Fruit fly (Drosophila melanogaster) whole organism, embryonic: ENCODE results near the gene CG42579.
A peak's percentile ranks its signal among the peaks of the same experiment; 100 is the strongest.

Experiments
- Abd-B ChIP-seq: fragments of 200-800 bp; sonication (Bioruptor generic); optimal IDR thresholded peaks from 2 replicates; lab custom pipeline; 2018; ENCODE audit warnings: missing biosample characterization, mild to moderate bottlenecking, missing genetic modification characterization, moderate library complexity
- Adf1 ChIP-seq: fragments of 200-800 bp; sonication (Bioruptor generic); IDR thresholded peaks from 2 replicates; pipeline ENCODE4 v1.3.6; 2022; ENCODE audit warnings: missing biosample characterization, missing genetic modification characterization
- Antp ChIP-seq: fragments of 200-800 bp; sonication (Bioruptor generic); optimal IDR thresholded peaks from 3 replicates; lab custom pipeline; 2016; ENCODE audit warnings: missing biosample characterization, missing genetic modification characterization
- Atf-2 ChIP-seq: fragments of 200-800 bp; sonication (Bioruptor generic); optimal IDR thresholded peaks from 2 replicates; lab custom pipeline; 2016; ENCODE audit warnings: missing biosample characterization, missing genetic modification characterization
- B-H2 ChIP-seq: fragments of 200-800 bp; sonication (Bioruptor generic); optimal IDR thresholded peaks from 2 replicates; lab custom pipeline; 2018; ENCODE audit warnings: missing biosample characterization, mild to moderate bottlenecking, missing genetic modification characterization
- BEAF-32 ChIP-seq: fragments of 200-800 bp; sonication (Bioruptor generic); optimal IDR thresholded peaks from 3 replicates; lab custom pipeline; 2017; ENCODE audit warnings: missing biosample characterization, missing genetic modification characterization, mild to moderate bottlenecking, moderate library complexity, missing genetic modification reagents
- Bdp1 ChIP-seq: fragments of 200-800 bp; sonication (Bioruptor generic); optimal IDR thresholded peaks from 3 replicates; lab custom pipeline; 2016; ENCODE audit warnings: missing biosample characterization, missing genetic modification characterization
- CG10321 ChIP-seq: fragments of 200-800 bp; sonication (Bioruptor generic); IDR thresholded peaks from 2 replicates; pipeline ENCODE4 v1.3.6; 2022; ENCODE audit warnings: missing biosample characterization, missing genetic modification characterization
- CG10462 ChIP-seq: fragments of 200-800 bp; sonication (Bioruptor generic); optimal IDR thresholded peaks from 2 replicates; lab custom pipeline; 2016; ENCODE audit warnings: missing biosample characterization, missing genetic modification characterization
- CG11093 ChIP-seq: fragments of 200-800 bp; sonication (Bioruptor generic); IDR thresholded peaks from 3 replicates; pipeline ENCODE4 v1.3.6; 2022; ENCODE audit warnings: missing biosample characterization, missing genetic modification characterization
- CG12391 ChIP-seq: fragments of 200-800 bp; sonication (Bioruptor generic); optimal IDR thresholded peaks from 3 replicates; lab custom pipeline; 2018; ENCODE audit warnings: missing biosample characterization, mild to moderate bottlenecking, missing genetic modification characterization, moderate library complexity
- CG12659 ChIP-seq: fragments of 200-800 bp; sonication (Bioruptor generic); optimal IDR thresholded peaks from 3 replicates; lab custom pipeline; 2017; ENCODE audit warnings: mild to moderate bottlenecking, missing biosample characterization, missing genetic modification reagents, missing genetic modification characterization
- CG12942 ChIP-seq: fragments of 200-800 bp; sonication (Bioruptor generic); optimal IDR thresholded peaks from 3 replicates; lab custom pipeline; 2016; ENCODE audit warnings: missing biosample characterization, missing genetic modification characterization
- CG14667 ChIP-seq: fragments of 200-800 bp; sonication (Bioruptor generic); IDR thresholded peaks from 2 replicates; pipeline ENCODE4 v1.3.6; 2022; ENCODE audit warnings: missing biosample characterization, missing genetic modification characterization
- CG18476 ChIP-seq: fragments of 200-800 bp; sonication (Bioruptor generic); optimal IDR thresholded peaks from 2 replicates; lab custom pipeline; 2016; ENCODE audit warnings: missing biosample characterization, mild to moderate bottlenecking, missing genetic modification characterization
- CG2678 ChIP-seq: fragments of 200-800 bp; sonication (Bioruptor generic); optimal IDR thresholded peaks from 3 replicates; lab custom pipeline; 2019; ENCODE audit warnings: missing biosample characterization, mild to moderate bottlenecking, missing genetic modification characterization, moderate library complexity
- CG4282 ChIP-seq: fragments of 200-800 bp; sonication (Bioruptor generic); optimal IDR thresholded peaks from 2 replicates; lab custom pipeline; 2016; ENCODE audit warnings: missing biosample characterization, missing genetic modification characterization
- CG6813 ChIP-seq: fragments of 200-800 bp; sonication (Bioruptor generic); optimal IDR thresholded peaks from 2 replicates; lab custom pipeline; 2017; ENCODE audit warnings: missing biosample characterization, missing genetic modification characterization, mild to moderate bottlenecking, moderate library complexity, missing genetic modification reagents
- CG8281 ChIP-seq: fragments of 200-800 bp; sonication (Bioruptor generic); optimal IDR thresholded peaks from 2 replicates; lab custom pipeline; 2018; ENCODE audit warnings: missing biosample characterization, mild to moderate bottlenecking, missing genetic modification characterization, moderate library complexity
- CG8388 ChIP-seq: fragments of 200-800 bp; sonication (Bioruptor generic); optimal IDR thresholded peaks from 2 replicates; lab custom pipeline; 2019; ENCODE audit warnings: missing biosample characterization, mild to moderate bottlenecking, missing genetic modification characterization, moderate library complexity
- CG8478 ChIP-seq: fragments of >200 bp; optimal IDR thresholded peaks from 2 replicates; lab custom pipeline; 2018
- CTCF ChIP-seq: fragments of 200-800 bp; sonication (Bioruptor generic); optimal IDR thresholded peaks from 2 replicates; lab custom pipeline; 2017; ENCODE audit warnings: missing biosample characterization, mild to moderate bottlenecking, missing genetic modification characterization, moderate library complexity
- CrebB ChIP-seq: fragments of 200-800 bp; sonication (Bioruptor generic); optimal IDR thresholded peaks from 3 replicates; lab custom pipeline; 2018; ENCODE audit warnings: missing biosample characterization, mild to moderate bottlenecking, missing genetic modification characterization
- Dek ChIP-seq: fragments of 200-800 bp; sonication (Bioruptor generic); optimal IDR thresholded peaks from 3 replicates; lab custom pipeline; 2019; ENCODE audit warnings: missing biosample characterization, mild to moderate bottlenecking, missing genetic modification characterization, moderate library complexity
- E2f2 ChIP-seq: fragments of 200-800 bp; sonication (Bioruptor generic); IDR thresholded peaks from 2 replicates; pipeline ENCODE4 v1.3.6; 2022; ENCODE audit warnings: missing biosample characterization, missing genetic modification characterization
- ERR ChIP-seq: fragments of 200-800 bp; sonication (Bioruptor generic); optimal IDR thresholded peaks from 2 replicates; lab custom pipeline; 2016; ENCODE audit warnings: missing biosample characterization, missing genetic modification characterization
- H2.0 ChIP-seq: fragments of 200-800 bp; sonication (Bioruptor generic); IDR thresholded peaks from 2 replicates; pipeline ENCODE4 v1.3.6; 2022; ENCODE audit warnings: missing biosample characterization, missing genetic modification characterization
- HHEX ChIP-seq: fragments of 200-800 bp; sonication (Bioruptor generic); optimal IDR thresholded peaks from 3 replicates; lab custom pipeline; 2017; ENCODE audit warnings: missing biosample characterization, mild to moderate bottlenecking, missing genetic modification characterization, missing genetic modification reagents
- HLH4C ChIP-seq: fragments of 200-800 bp; sonication (Bioruptor generic); IDR thresholded peaks from 3 replicates; pipeline ENCODE4 v1.3.6; 2022; ENCODE audit warnings: missing biosample characterization, missing genetic modification characterization; ENCODE audit not compliant: partially characterized antibody
- HLHmδ ChIP-seq: fragments of 200-800 bp; sonication (Bioruptor generic); optimal IDR thresholded peaks from 2 replicates; lab custom pipeline; 2018; ENCODE audit warnings: missing biosample characterization, mild to moderate bottlenecking, missing genetic modification characterization, moderate library complexity
- NC2β ChIP-seq: fragments of 200-800 bp; sonication (Bioruptor generic); optimal IDR thresholded peaks from 2 replicates; lab custom pipeline; 2016; ENCODE audit warnings: missing biosample characterization, missing genetic modification characterization
- Usf ChIP-seq: fragments of 200-800 bp; sonication (Bioruptor generic); optimal IDR thresholded peaks from 2 replicates; lab custom pipeline; 2017; ENCODE audit warnings: missing genotype, missing biosample characterization, missing genetic modification characterization
- YL-1 ChIP-seq: fragments of 200-800 bp; sonication (Bioruptor generic); optimal IDR thresholded peaks from 3 replicates; lab custom pipeline; 2017; ENCODE audit warnings: missing biosample characterization, mild to moderate bottlenecking, missing genetic modification characterization
- disco-r ChIP-seq: fragments of 200-800 bp; sonication (Bioruptor generic); optimal IDR thresholded peaks from 2 replicates; lab custom pipeline; 2016; ENCODE audit warnings: missing biosample characterization, missing genetic modification characterization
- dysf ChIP-seq: fragments of 200-800 bp; sonication (Bioruptor generic); IDR thresholded peaks from 3 replicates; pipeline ENCODE4 v1.3.6; 2022; ENCODE audit warnings: missing biosample characterization, missing genetic modification characterization
- ftz-f1 ChIP-seq: fragments of 200-800 bp; sonication (Bioruptor generic); optimal IDR thresholded peaks from 2 replicates; lab custom pipeline; 2016; ENCODE audit warnings: missing biosample characterization, missing genetic modification characterization
- gem ChIP-seq: fragments of 200-800 bp; sonication (Bioruptor generic); optimal IDR thresholded peaks from 2 replicates; lab custom pipeline; 2019; ENCODE audit warnings: missing biosample characterization, mild to moderate bottlenecking, missing genetic modification characterization, moderate library complexity
- gfzf ChIP-seq: fragments of 200-800 bp; sonication (Bioruptor generic); optimal IDR thresholded peaks from 2 replicates; lab custom pipeline; 2016; ENCODE audit warnings: missing biosample characterization, mild to moderate bottlenecking, missing genetic modification characterization, moderate library complexity
- ind ChIP-seq: fragments of 200-800 bp; sonication (Bioruptor generic); optimal IDR thresholded peaks from 3 replicates; lab custom pipeline; 2016; ENCODE audit warnings: missing biosample characterization, missing genetic modification characterization
- maf-S ChIP-seq: fragments of 200-800 bp; sonication (Bioruptor generic); optimal IDR thresholded peaks from 2 replicates; lab custom pipeline; 2016; ENCODE audit warnings: missing biosample characterization, missing genetic modification characterization
- nerfin-2 ChIP-seq: fragments of 200-800 bp; sonication (Bioruptor generic); IDR thresholded peaks from 2 replicates; pipeline ENCODE4 v1.3.6; 2022; ENCODE audit warnings: missing biosample characterization, missing genetic modification characterization; ENCODE audit not compliant: partially characterized antibody
- nom ChIP-seq: fragments of 200-800 bp; sonication (Bioruptor generic); optimal IDR thresholded peaks from 2 replicates; lab custom pipeline; 2017; ENCODE audit warnings: missing biosample characterization, missing genetic modification characterization, mild to moderate bottlenecking, moderate library complexity, missing genetic modification reagents
- pan ChIP-seq, 4 experiments: fragments of >200 bp in 3 of 4; fragments of 200-800 bp in 1 of 4; sonication (Bioruptor generic) in 1 of 4; optimal IDR thresholded peaks in 3 of 4; IDR thresholded peaks in 1 of 4; 2 replicates each; pipeline versions ENCODE4 v1.3.6 to Lab custom; 2017 to 2022; ENCODE audit warnings: missing biosample characterization in 2 of 4, missing genetic modification characterization in 2 of 4, mixed read lengths in 1 of 4
- sens ChIP-seq: fragments of 200-800 bp; sonication (Bioruptor generic); peaks from one replicate; lab custom pipeline; 2016; ENCODE audit warnings: missing biosample characterization, missing genetic modification characterization
- stwl ChIP-seq: fragments of 200-800 bp; sonication (Bioruptor generic); optimal IDR thresholded peaks from 3 replicates; lab custom pipeline; 2018; ENCODE audit warnings: missing biosample characterization, mild to moderate bottlenecking, missing genetic modification characterization, moderate library complexity
- zfh2 ChIP-seq: fragments of 200-800 bp; sonication (Bioruptor generic); optimal IDR thresholded peaks from 2 replicates; lab custom pipeline; 2016; ENCODE audit warnings: missing biosample characterization, missing genetic modification characterization

Gene CG42579

DNA sequence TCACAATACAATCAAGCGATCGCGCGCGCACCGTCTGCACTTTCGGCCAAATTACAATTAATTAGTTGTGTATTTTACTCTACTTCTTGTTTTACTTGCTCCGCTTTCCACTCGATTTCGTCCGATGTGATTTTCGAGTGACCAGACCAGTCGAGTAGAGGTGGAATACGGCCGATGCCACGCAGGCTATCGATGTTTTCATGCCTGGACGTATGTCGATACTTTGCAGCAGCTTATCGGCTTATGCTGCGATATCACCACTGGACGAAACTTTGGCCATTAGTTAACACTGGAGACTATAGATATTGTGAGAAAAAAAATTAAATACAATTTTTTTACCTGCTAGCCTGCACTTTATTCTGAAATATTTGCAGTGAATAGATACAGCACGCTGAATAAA, 16.9 kb upstream of the CG42579 start, which contains the start of gene RhoGAP19D (continued):
- peak; percentile 90 for TF ChIP-seq stwl
- TF ChIP-seq Adf1 (GFP tag; lab: Robert Waterston, UW), result peak; percentile 59
- TF ChIP-seq HLH4C (GFP tag; lab: Robert Waterston, UW), result peak; percentile 89
- TF ChIP-seq Abd-B (GFP tag; lab: Kevin White, UChicago), result no peak
- TF ChIP-seq CG2678, result peak; percentile 11
- TF ChIP-seq CG8388 (GFP tag; lab: Kevin White, UChicago), result no peak
- no peak for TF ChIP-seq CG18476
- TF ChIP-seq CG10321, result peak; percentile 15; the same call in 1 of the 2 replicates
- TF ChIP-seq dysf (GFP tag; lab: Robert Waterston, UW), result peak; percentile 50
- no peak for TF ChIP-seq Atf-2
- TF ChIP-seq HLHmδ (GFP tag; lab: Kevin White, UChicago), result peak; percentile 49
- TF ChIP-seq Bdp1 (GFP tag; lab: Kevin White, UChicago), result peak; percentile 17
- TF ChIP-seq Dek (tag; lab: Kevin White, UChicago), result peak; percentile 25
- TF ChIP-seq CG14667 (GFP tag; lab: Robert Waterston, UW), result peak; percentile 47; the same call in 1 of the 2 replicates
- no peak for TF ChIP-seq CG8478 (lab: Kevin White, UChicago)
- TF ChIP-seq H2.0 (GFP tag; lab: Robert Waterston, UW), result peak; percentile 51; the same call in 1 of the 2 replicates
- TF ChIP-seq pan (optimal IDR thresholded peaks at IDR 0.05; lab: Kevin White, UChicago), result no peak
- TF ChIP-seq pan (GFP tag; optimal IDR thresholded peaks at IDR 0.05 in 1 of 2, IDR thresholded peaks at IDR 0.05 in 1 of 2), result peak in 1 of 2 experiments; percentile 57
- no peak for TF ChIP-seq CG8281 (tag; lab: Kevin White, UChicago)
- no peak for TF ChIP-seq CG10462 (GFP tag; lab: Kevin White, UChicago)
- TF ChIP-seq nom (GFP tag; lab: Kevin White, UChicago), result peak; percentile 29
- TF ChIP-seq CG12659 (GFP tag; lab: Kevin White, UChicago), result peak; percentile 82
- peak; percentile 64 for TF ChIP-seq ERR (GFP tag; lab: Kevin White, UChicago)
- TF ChIP-seq gem, result peak; percentile 0
- no peak for TF ChIP-seq CG11093 (GFP tag; lab: Robert Waterston, UW)
- peak; percentile 10 for TF ChIP-seq CG4282 (GFP tag; lab: Kevin White, UChicago)
- TF ChIP-seq CTCF (GFP tag; lab: Kevin White, UChicago), result peak; percentile 30
- TF ChIP-seq gfzf (GFP tag; lab: Kevin White, UChicago), result peak; percentile 54
- TF ChIP-seq YL-1, result no peak
- TF ChIP-seq CrebB, result peak; percentile 32
- peak; percentile 93 for TF ChIP-seq BEAF-32 (GFP tag; lab: Kevin White, UChicago)
- peak; percentile 66 for TF ChIP-seq B-H2 (GFP tag; lab: Kevin White, UChicago)
- peak; percentile 66 for TF ChIP-seq ind (GFP tag; lab: Kevin White, UChicago)
- TF ChIP-seq CG12942, result peak; percentile 39
- peak; percentile 16 for TF ChIP-seq ftz-f1 (GFP tag; lab: Kevin White, UChicago)
- TF ChIP-seq maf-S, result peak; percentile 37
- peak; percentile 7 for TF ChIP-seq CG6813 (GFP tag; lab: Kevin White, UChicago)
- peak; percentile 79 for TF ChIP-seq Antp (GFP tag; lab: Kevin White, UChicago)
- peak; percentile 86 for TF ChIP-seq nerfin-2 (GFP tag; lab: Robert Waterston, UW)
- TF ChIP-seq Usf (GFP tag; lab: Kevin White, UChicago), result no peak
- no peak for TF ChIP-seq HHEX
- peak; percentile 90 for TF ChIP-seq sens (GFP tag; lab: Kevin White, UChicago)
- TF ChIP-seq E2f2 (GFP tag; lab: Robert Waterston, UW), result peak; percentile 61
- peak; percentile 34 for TF ChIP-seq NC2β
- peak; percentile 48 for TF ChIP-seq CG12391
- TF ChIP-seq disco-r, result no peak
- peak; percentile 81 for TF ChIP-seq zfh2 (GFP tag; lab: Kevin White, UChicago)
- TF ChIP-seq, all 482 proteins: peak for 266
